Worm (Caenorhabditis elegans) whole organism, L4/young adult: ENCODE results near the gene nfya-1.

Source experiments
- W03F9.2 ChIP-seq: fragments of 150-350 bp; optimal IDR thresholded peaks from 2 replicates; lab custom pipeline; 2014; ENCODE audit warnings: missing biosample characterization, missing genetic modification characterization
- dao-5 ChIP-seq: sonication (generic microtip); optimal IDR thresholded peaks from 2 replicates; lab custom pipeline; 2016; ENCODE audit warnings: missing genotype, missing genetic modification characterization, moderate library complexity, missing compliant biosample characterization
- him-1 ChIP-seq: sonication (generic microtip); optimal IDR thresholded peaks from 2 replicates; lab custom pipeline; 2016; ENCODE audit warnings: missing genotype, missing genetic modification reagents, missing genetic modification characterization, missing compliant biosample characterization

ce11 chrX:11946788-11947463 is at the start of gene nfya-1:
- TF ChIP-seq dao-5 (tag; lab: Kevin White, UChicago) (no peak), W03F9.2 (no peak), him-1 (tag; lab: Kevin White, UChicago) (no peak)
